Worm (Caenorhabditis elegans): ENCODE results near the gene srx-118.

The srx-118 gene

DNA sequence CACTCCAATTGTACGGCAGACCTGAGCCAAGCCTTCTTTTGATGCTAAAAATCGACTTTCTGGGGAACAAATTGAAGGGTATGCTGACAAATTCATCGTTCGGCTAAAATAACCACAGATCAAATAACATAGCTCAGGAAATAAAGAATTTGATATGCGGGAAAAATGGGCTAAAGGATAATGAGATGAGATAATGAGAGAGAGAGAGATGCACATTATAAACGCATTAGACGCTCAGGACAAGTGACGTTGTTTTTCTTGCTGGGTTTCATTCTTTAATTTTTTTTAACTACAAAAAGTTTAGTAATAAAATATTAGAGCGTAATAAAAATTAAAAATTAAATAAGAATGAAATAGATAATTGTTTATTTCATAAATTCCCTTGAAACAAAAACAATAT, 11.0 kb upstream of the srx-118 start, which contains the start of gene srh-69:
Gene srh-69 (minus strand): TSS at position 101 of the 400 bp plus-strand sequence.
- TF ChIP-seq rbr-2 (tag; optimal IDR thresholded peaks at IDR 0.05) (no peak), nhr-48 (tag; optimal IDR thresholded peaks at IDR 0.05) (no peak), lim-7 (GFP tag; IDR thresholded peaks at IDR 0.05) (no peak), mdl-1 (tag; optimal IDR thresholded peaks at IDR 0.05) (no peak), aly-2 (tag; optimal IDR thresholded peaks at IDR 0.05) (no peak), sdz-12 (GFP tag; optimal IDR thresholded peaks at IDR 0.05) (no peak), nhr-25 (tag; optimal IDR thresholded peaks at IDR 0.05; ENCODE audit: borderline replicate concordance, insufficient read depth) (no peak), nhr-111 (GFP tag; optimal IDR thresholded peaks at IDR 0.05) (no peak)

ce11 chrII:12516313-12516712, 9.3 kb upstream of the srx-118 start, which contains the start of gene srh-61:
Gene srh-61, minus strand, starts transcription at chrII:12516413.
- no peak for TF ChIP-seq nhr-42 (GFP tag; IDR thresholded peaks at IDR 0.05)
- peak in 1 of 2 experiments; percentile 49 for TF ChIP-seq unc-62 (GFP tag; optimal IDR thresholded peaks at IDR 0.05 in 1 of 2)
- no peak for TF ChIP-seq unc-62 (tag; optimal IDR thresholded peaks at IDR 0.05)

DNA sequence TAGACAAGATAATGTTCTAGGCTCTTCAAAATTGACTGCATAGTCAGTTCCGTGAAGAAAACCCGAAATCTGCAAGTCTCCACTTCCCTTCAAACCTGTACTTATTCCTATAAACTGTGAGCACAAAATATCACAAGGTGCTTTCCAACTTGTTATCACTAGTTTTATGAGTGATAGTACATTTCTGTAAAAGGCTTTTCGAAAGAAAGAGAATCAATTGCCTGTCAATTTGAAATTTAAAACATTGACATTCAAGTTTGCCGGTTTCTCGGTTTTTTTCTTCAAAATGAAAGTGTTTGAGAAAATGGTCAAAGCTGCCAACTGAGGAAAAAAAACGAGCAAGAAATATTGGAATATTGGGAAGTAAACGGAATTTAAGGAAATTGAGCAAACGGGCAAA, 7.6 kb upstream of the srx-118 start:
- TF ChIP-seq php-3 (GFP tag; IDR thresholded peaks at IDR 0.05), result peak; percentile 38; the same call in 1 of the 2 replicates
- TF ChIP-seq dve-1 (tag; optimal IDR thresholded peaks at IDR 0.05; ENCODE audit: insufficient read depth), result peak; percentile 72
- peak; percentile 22 for TF ChIP-seq hlh-11 (tag; optimal IDR thresholded peaks at IDR 0.05)
- no peak for TF ChIP-seq Y75B8A.6 (GFP tag; IDR thresholded peaks at IDR 0.05)
- TF ChIP-seq vab-7 (GFP tag; IDR thresholded peaks at IDR 0.05), result no peak
- peak; percentile 4 for TF ChIP-seq nhr-28 (tag; optimal IDR thresholded peaks at IDR 0.05)
- TF ChIP-seq mdt-29 (GFP tag; IDR thresholded peaks at IDR 0.05), result 0 out of 2 replicates have a peak, but pooled peaks have one; percentile 9
- peak; percentile 23; the same call in 1 of the 2 replicates for TF ChIP-seq dmd-6 (GFP tag; IDR thresholded peaks at IDR 0.05)
- peak in 1 of 2 experiments; percentile 47 for TF ChIP-seq unc-62 (GFP tag; optimal IDR thresholded peaks at IDR 0.05 in 1 of 2)
- no peak for TF ChIP-seq unc-62 (tag; optimal IDR thresholded peaks at IDR 0.05)
- TF ChIP-seq dmd-9 (GFP tag; IDR thresholded peaks at IDR 0.05), result no peak
- TF ChIP-seq daf-16 (GFP tag; optimal IDR thresholded peaks at IDR 0.05), result no peak
- TF ChIP-seq daf-16 (tag; optimal IDR thresholded peaks at IDR 0.05), result peak; percentile 45

- TF ChIP-seq unc-62 (GFP tag; optimal IDR thresholded peaks at IDR 0.05 in 1 of 2) (peak; percentile 69 to 97), unc-62 (tag; optimal IDR thresholded peaks at IDR 0.05) (no peak), fos-1 (tag; optimal IDR thresholded peaks at IDR 0.05) (peak; percentile 15), R02D3.7 (tag; optimal IDR thresholded peaks at IDR 0.05) (no peak), zip-2 (tag; optimal IDR thresholded peaks at IDR 0.05) (no peak), nhr-11 (tag; optimal IDR thresholded peaks at IDR 0.05) (no peak), mxl-2 (GFP tag; conservative IDR thresholded peaks at IDR 0.05) (peak; percentile 70), cey-2 (tag; optimal IDR thresholded peaks at IDR 0.05; ENCODE audit: borderline replicate concordance, insufficient read depth) (no peak), arid-1 (GFP tag; conservative IDR thresholded peaks at IDR 0.05) (no peak), ceh-62 (tag; optimal IDR thresholded peaks at IDR 0.05) (no peak), dpl-1 (GFP tag; optimal IDR thresholded peaks at IDR 0.05) (no peak), mxl-3 (GFP tag; optimal IDR thresholded peaks at IDR 0.05) (no peak), mep-1 (tag; optimal IDR thresholded peaks at IDR 0.05) (no peak), pqm-1 (tag; optimal IDR thresholded peaks at IDR 0.05) (peak; percentile 94), nhr-42 (GFP tag; IDR thresholded peaks at IDR 0.05) (no peak), ztf-7 (tag; optimal IDR thresholded peaks at IDR 0.05) (no peak), pha-4 (GFP tag; IDR thresholded peaks at IDR 0.05) (peak; percentile 71; the same call in 1 of the 2 replicates), pha-4 (tag; optimal IDR thresholded peaks at IDR 0.05) (no peak), lin-15B (tag; optimal IDR thresholded peaks at IDR 0.05) (no peak), zfp-3 (GFP tag; conservative IDR thresholded peaks at IDR 0.05) (0 out of 2 replicates have a peak, but pooled peaks have one; percentile 20), hlh-11 (tag; optimal IDR thresholded peaks at IDR 0.05) (peak; percentile 90), lin-38 (GFP tag; IDR thresholded peaks at IDR 0.05) (0 out of 2 replicates have a peak, but pooled peaks have one; percentile 50), aly-2 (tag; optimal IDR thresholded peaks at IDR 0.05) (no peak), mdl-1 (tag; optimal IDR thresholded peaks at IDR 0.05) (peak in 1 of 2 experiments; percentile 50), ceh-82 (tag; optimal IDR thresholded peaks at IDR 0.05) (no peak), ztf-11 (tag; optimal IDR thresholded peaks at IDR 0.05) (no peak), lim-7 (GFP tag; IDR thresholded peaks at IDR 0.05) (0 out of 2 replicates have a peak, but pooled peaks have one; percentile 26), hmg-1.1 (GFP tag; IDR thresholded peaks at IDR 0.05) (no peak), daf-19 (GFP tag; conservative IDR thresholded peaks at IDR 0.05) (no peak), Y75B8A.6 (GFP tag; IDR thresholded peaks at IDR 0.05) (peak; percentile 87; the same call in 1 of the 2 replicates)
Observed at ce11 chrII:12518809-12519344, 6.7 kb upstream of the srx-118 start, which contains the start of gene srh-70. Gene srh-70, minus strand, starts transcription at chrII:12518859.

Data from whole organism, L4 larva.